Fruit fly (Drosophila melanogaster) whole organism, embryonic: ENCODE measurements around the gene Rab3GAP1.

Experiments used
- Asciz ChIP-seq: fragments of 200-800 bp; sonication (Bioruptor generic); optimal IDR thresholded peaks from 2 replicates; lab custom pipeline; 2017; ENCODE audit warnings: missing biosample characterization, mild to moderate bottlenecking, missing genetic modification characterization, missing genetic modification reagents
- CG10654 ChIP-seq: fragments of 200-800 bp; sonication (Bioruptor generic); optimal IDR thresholded peaks from 2 replicates; lab custom pipeline; 2016; ENCODE audit warnings: missing biosample characterization, missing genetic modification characterization
- CG13775 ChIP-seq: fragments of 200-800 bp; sonication (Bioruptor generic); optimal IDR thresholded peaks from 3 replicates; lab custom pipeline; 2017; ENCODE audit warnings: missing biosample characterization, mild to moderate bottlenecking, missing genetic modification characterization
- CG14014 ChIP-seq: fragments of 200-800 bp; sonication (Bioruptor generic); IDR thresholded peaks from 2 replicates; pipeline ENCODE4 v1.3.6; 2022; ENCODE audit warnings: missing biosample characterization, missing genetic modification characterization
- CG16779 ChIP-seq: fragments of 200-800 bp; sonication (Bioruptor generic); IDR thresholded peaks from 2 replicates; pipeline ENCODE4 v1.3.6; 2022; ENCODE audit warnings: missing biosample characterization, missing genetic modification characterization
- CG17802 ChIP-seq: fragments of 200-800 bp; sonication (Bioruptor generic); optimal IDR thresholded peaks from 2 replicates; lab custom pipeline; 2018; ENCODE audit warnings: missing biosample characterization, mild to moderate bottlenecking, missing genetic modification characterization, moderate library complexity
- CG18011 ChIP-seq: fragments of 200-800 bp; sonication (Bioruptor generic); optimal IDR thresholded peaks from 2 replicates; lab custom pipeline; 2017; ENCODE audit warnings: missing biosample characterization, missing genetic modification characterization, mild to moderate bottlenecking, moderate library complexity, missing genotype
- CG30020 ChIP-seq: fragments of 200-800 bp; optimal IDR thresholded peaks from 2 replicates; lab custom pipeline; 2019; ENCODE audit warnings: missing biosample characterization, mild to moderate bottlenecking, missing genetic modification characterization, moderate library complexity
- CG31224 ChIP-seq: fragments of 200-800 bp; sonication (Bioruptor generic); IDR thresholded peaks from 2 replicates; pipeline ENCODE4 v1.3.6; 2022; ENCODE audit warnings: missing biosample characterization, missing genetic modification characterization
- CG33557 ChIP-seq: fragments of 200-800 bp; sonication (Bioruptor generic); optimal IDR thresholded peaks from 2 replicates; lab custom pipeline; 2019; ENCODE audit warnings: missing biosample characterization, mild to moderate bottlenecking, missing genetic modification characterization, moderate library complexity
- CG4360 ChIP-seq: fragments of 200-800 bp; sonication (Bioruptor generic); IDR thresholded peaks from 2 replicates; pipeline ENCODE4 v1.3.6; 2022; ENCODE audit warnings: missing biosample characterization, missing genetic modification characterization
- CG5180 ChIP-seq: fragments of 200-800 bp; sonication (Bioruptor generic); optimal IDR thresholded peaks from 3 replicates; lab custom pipeline; 2017; ENCODE audit warnings: missing biosample characterization, missing genetic modification characterization, mild to moderate bottlenecking, moderate library complexity, missing genetic modification reagents
- CG5245 ChIP-seq: fragments of 200-800 bp; sonication (Bioruptor generic); optimal IDR thresholded peaks from 3 replicates; lab custom pipeline; 2016; ENCODE audit warnings: missing biosample characterization, missing genetic modification characterization
- CG9817 ChIP-seq: fragments of 200-800 bp; sonication (Bioruptor generic); optimal IDR thresholded peaks from 2 replicates; lab custom pipeline; 2018; ENCODE audit warnings: missing biosample characterization, mild to moderate bottlenecking, missing genetic modification characterization, moderate library complexity
- D ChIP-seq, 2 experiments: fragments of 200-800 bp in 1 of 2; fragments of >200 bp in 1 of 2; sonication (Bioruptor generic) in 1 of 2; optimal IDR thresholded peaks; 2 replicates in 1 of 2; 3 replicates in 1 of 2; lab custom pipeline; 2017; ENCODE audit warnings: mild to moderate bottlenecking in 1 of 2, missing biosample characterization in 1 of 2, missing genetic modification characterization in 1 of 2, missing genetic modification reagents in 1 of 2
- D19B ChIP-seq: fragments of 200-800 bp; sonication (Bioruptor generic); optimal IDR thresholded peaks from 2 replicates; lab custom pipeline; 2017; ENCODE audit warnings: missing biosample characterization, mild to moderate bottlenecking, missing genetic modification characterization
- Dref ChIP-seq: fragments of 200-800 bp; sonication (Bioruptor generic); IDR thresholded peaks from 2 replicates; pipeline ENCODE4 v1.3.6; 2022; ENCODE audit warnings: missing biosample characterization, missing genetic modification characterization
- E2f2 ChIP-seq: fragments of 200-800 bp; sonication (Bioruptor generic); IDR thresholded peaks from 2 replicates; pipeline ENCODE4 v1.3.6; 2022; ENCODE audit warnings: missing biosample characterization, missing genetic modification characterization
- Ets97D ChIP-seq: fragments of 200-800 bp; sonication (Bioruptor generic); optimal IDR thresholded peaks from 3 replicates; lab custom pipeline; 2016; ENCODE audit warnings: missing biosample characterization, missing genetic modification characterization
- HLHmδ ChIP-seq: fragments of 200-800 bp; sonication (Bioruptor generic); optimal IDR thresholded peaks from 2 replicates; lab custom pipeline; 2018; ENCODE audit warnings: missing biosample characterization, mild to moderate bottlenecking, missing genetic modification characterization, moderate library complexity
- Mad ChIP-seq: fragments of 200-800 bp; sonication (Bioruptor generic); optimal IDR thresholded peaks from 2 replicates; lab custom pipeline; 2016; ENCODE audit warnings: missing biosample characterization, missing genetic modification characterization
- Max ChIP-seq: fragments of 200-800 bp; sonication (Bioruptor generic); optimal IDR thresholded peaks from 2 replicates; lab custom pipeline; 2016; ENCODE audit warnings: missing biosample characterization, mild to moderate bottlenecking, missing genetic modification characterization
- Mes4 ChIP-seq: fragments of 200-800 bp; sonication (Bioruptor generic); optimal IDR thresholded peaks from 2 replicates; lab custom pipeline; 2016; ENCODE audit warnings: missing biosample characterization, missing genetic modification characterization
- NC2β ChIP-seq: fragments of 200-800 bp; sonication (Bioruptor generic); optimal IDR thresholded peaks from 2 replicates; lab custom pipeline; 2016; ENCODE audit warnings: missing biosample characterization, missing genetic modification characterization
- Optix ChIP-seq: fragments of 200-800 bp; sonication (Bioruptor generic); IDR thresholded peaks from 3 replicates; pipeline ENCODE4 v1.3.6; 2022; ENCODE audit warnings: missing biosample characterization, missing genetic modification characterization
- Ptx1 ChIP-seq: fragments of 200-800 bp; sonication (Bioruptor generic); IDR thresholded peaks from 2 replicates; pipeline ENCODE4 v1.3.6; 2022; ENCODE audit warnings: missing biosample characterization, missing genetic modification characterization
- Spps ChIP-seq: fragments of 200-800 bp; sonication (Bioruptor generic); optimal IDR thresholded peaks from 2 replicates; lab custom pipeline; 2018; ENCODE audit warnings: missing biosample characterization, mild to moderate bottlenecking, missing genetic modification characterization
- Sry-β ChIP-seq: fragments of 200-800 bp; sonication (Bioruptor generic); optimal IDR thresholded peaks from 2 replicates; lab custom pipeline; 2018; ENCODE audit warnings: missing biosample characterization, mild to moderate bottlenecking, missing genetic modification characterization, moderate library complexity
- az2 ChIP-seq: fragments of 200-800 bp; sonication (Bioruptor generic); optimal IDR thresholded peaks from 3 replicates; lab custom pipeline; 2016; ENCODE audit warnings: missing biosample characterization, missing genetic modification characterization
- ci ChIP-seq: fragments of 200-800 bp; sonication (Bioruptor generic); IDR thresholded peaks from 3 replicates; pipeline ENCODE4 v1.3.6; 2022; ENCODE audit warnings: missing biosample characterization, missing genetic modification characterization
- emc ChIP-seq: fragments of 200-800 bp; sonication (Bioruptor generic); optimal IDR thresholded peaks from 2 replicates; lab custom pipeline; 2016; ENCODE audit warnings: missing biosample characterization, missing genetic modification characterization
- fd64A ChIP-seq: fragments of 200-800 bp; sonication (Bioruptor generic); optimal IDR thresholded peaks from 3 replicates; lab custom pipeline; 2018; ENCODE audit warnings: missing biosample characterization, mild to moderate bottlenecking, missing genetic modification characterization
- gce ChIP-seq: fragments of 200-800 bp; sonication (Bioruptor generic); IDR thresholded peaks from 3 replicates; pipeline ENCODE4 v1.3.6; 2022; ENCODE audit warnings: missing biosample characterization, missing genetic modification characterization
- gsb ChIP-seq: fragments of 200-800 bp; sonication (Bioruptor generic); IDR thresholded peaks from 2 replicates; pipeline ENCODE4 v1.3.6; 2022; ENCODE audit warnings: missing biosample characterization, missing genetic modification characterization
- hb ChIP-seq: fragments of 200-800 bp; sonication (Bioruptor generic); IDR thresholded peaks from 3 replicates; pipeline ENCODE4 v1.3.6; 2022; ENCODE audit warnings: missing biosample characterization, missing genetic modification characterization; ENCODE audit not compliant: partially characterized antibody
- klu ChIP-seq: fragments of 200-800 bp; sonication (Bioruptor generic); IDR thresholded peaks from 2 replicates; pipeline ENCODE4 v1.3.6; 2022; ENCODE audit warnings: missing biosample characterization, missing genetic modification characterization
- knrl ChIP-seq: fragments of 200-800 bp; sonication (Bioruptor generic); IDR thresholded peaks from 3 replicates; pipeline ENCODE4 v1.3.6; 2022; ENCODE audit warnings: missing biosample characterization, missing genetic modification characterization; ENCODE audit not compliant: partially characterized antibody
- odd ChIP-seq: fragments of 200-800 bp; sonication (Bioruptor generic); optimal IDR thresholded peaks from 2 replicates; lab custom pipeline; 2017; ENCODE audit warnings: missing biosample characterization, mild to moderate bottlenecking, missing genetic modification characterization
- onecut ChIP-seq: fragments of 200-800 bp; sonication (Bioruptor generic); IDR thresholded peaks from 2 replicates; pipeline ENCODE4 v1.3.6; 2022; ENCODE audit warnings: missing biosample characterization, missing genetic modification characterization
- otp ChIP-seq: fragments of 200-800 bp; sonication (Bioruptor generic); IDR thresholded peaks from 3 replicates; pipeline ENCODE4, ENCODE4 v1.3.6; 2022; ENCODE audit warnings: missing biosample characterization, missing genetic modification characterization
- pan ChIP-seq, 4 experiments: fragments of >200 bp in 3 of 4; fragments of 200-800 bp in 1 of 4; sonication (Bioruptor generic) in 1 of 4; optimal IDR thresholded peaks in 3 of 4; IDR thresholded peaks in 1 of 4; 2 replicates each; pipeline versions ENCODE4 v1.3.6 to Lab custom; 2017 to 2022; ENCODE audit warnings: missing biosample characterization in 2 of 4, missing genetic modification characterization in 2 of 4, mixed read lengths in 1 of 4
- pfk ChIP-seq: fragments of 200-800 bp; sonication (Bioruptor generic); optimal IDR thresholded peaks from 2 replicates; lab custom pipeline; 2018; ENCODE audit warnings: missing biosample characterization, mild to moderate bottlenecking, missing genetic modification characterization, moderate library complexity
- ranshi ChIP-seq: fragments of 200-800 bp; sonication (Bioruptor generic); IDR thresholded peaks from 2 replicates; pipeline ENCODE4 v1.3.6; 2022; ENCODE audit warnings: missing biosample characterization, missing genetic modification characterization
- rib ChIP-seq: fragments of 200-800 bp; sonication (Bioruptor generic); IDR thresholded peaks from 2 replicates; pipeline ENCODE4 v1.3.6; 2022; ENCODE audit warnings: missing biosample characterization, missing genetic modification characterization
- slbo ChIP-seq: fragments of 200-800 bp; sonication (Bioruptor generic); IDR thresholded peaks from 2 replicates; pipeline ENCODE4 v1.3.6; 2022; ENCODE audit warnings: missing biosample characterization, missing genetic modification characterization
- stwl ChIP-seq: fragments of 200-800 bp; sonication (Bioruptor generic); optimal IDR thresholded peaks from 3 replicates; lab custom pipeline; 2018; ENCODE audit warnings: missing biosample characterization, mild to moderate bottlenecking, missing genetic modification characterization, moderate library complexity
- tio ChIP-seq: fragments of 200-800 bp; sonication (Bioruptor generic); optimal IDR thresholded peaks from 2 replicates; lab custom pipeline; 2017; ENCODE audit warnings: missing biosample characterization, missing genetic modification characterization, inconsistent platforms
- twi ChIP-seq: fragments of 200-800 bp; optimal IDR thresholded peaks from 2 replicates; lab custom pipeline; 2019; ENCODE audit warnings: missing biosample characterization, mild to moderate bottlenecking, missing genetic modification characterization, moderate library complexity
- unc-4 ChIP-seq: fragments of 200-800 bp; sonication (Bioruptor generic); IDR thresholded peaks from 2 replicates; pipeline ENCODE4 v1.3.6; 2022; ENCODE audit warnings: missing biosample characterization, missing genetic modification characterization; ENCODE audit not compliant: partially characterized antibody

The Rab3GAP1 gene

dm6 chr2L:1648677-1649078 is 37.7 kb upstream of the Rab3GAP1 start (continued):
- TF ChIP-seq knrl (GFP tag; lab: Robert Waterston, UW) (no peak), Dref (GFP tag; lab: Robert Waterston, UW) (no peak), CG18011 (peak; percentile 45), hb (no peak), NC2β (GFP tag; lab: Kevin White, UChicago) (peak; percentile 89), otp (GFP tag; lab: Robert Waterston, UW) (peak; percentile 83), Spps (tag; lab: Kevin White, UChicago) (peak; percentile 20), odd (peak; percentile 69), pan (optimal IDR thresholded peaks at IDR 0.05; lab: Kevin White, UChicago) (no peak), pan (GFP tag; optimal IDR thresholded peaks at IDR 0.05 in 1 of 2, IDR thresholded peaks at IDR 0.05 in 1 of 2) (peak in 1 of 2 experiments; percentile 80), Asciz (GFP tag; lab: Kevin White, UChicago) (peak; percentile 99), gce (peak; percentile 85; the same call in 2 of the 3 replicates), CG5180 (GFP tag; lab: Kevin White, UChicago) (peak; percentile 86), CG31224 (GFP tag; lab: Robert Waterston, UW) (no peak), onecut (GFP tag; lab: Robert Waterston, UW) (peak; percentile 77), gsb (peak; percentile 13; the same call in 1 of the 2 replicates), CG4360 (peak; percentile 42), CG5245 (GFP tag; lab: Kevin White, UChicago) (peak; percentile 29), CG30020 (tag; lab: Kevin White, UChicago) (no peak), CG33557 (peak; percentile 57), CG14014 (GFP tag; lab: Robert Waterston, UW) (peak; percentile 82; the same call in 1 of the 2 replicates), ci (peak; percentile 95), Ptx1 (GFP tag; lab: Robert Waterston, UW) (no peak; the same call in 1 of the 2 replicates), Max (peak; percentile 44), rib (GFP tag; lab: Robert Waterston, UW) (0 out of 2 replicates have a peak, but pooled peaks have one; percentile 49), CG13775 (GFP tag; lab: Kevin White, UChicago) (no peak), CG16779 (GFP tag; lab: Robert Waterston, UW) (0 out of 2 replicates have a peak, but pooled peaks have one; percentile 43), CG9817 (peak; percentile 48), CG10654 (GFP tag; lab: Kevin White, UChicago) (peak; percentile 83), stwl (peak; percentile 25), emc (peak; percentile 45), twi (tag; lab: Kevin White, UChicago) (peak; percentile 39), ranshi (GFP tag; lab: Robert Waterston, UW) (peak; percentile 45; the same call in 1 of the 2 replicates), tio (GFP tag; lab: Kevin White, UChicago) (peak; percentile 71), CG17802 (peak; percentile 76), Ets97D (GFP tag; lab: Kevin White, UChicago) (no peak), slbo (peak; percentile 37), E2f2 (GFP tag; lab: Robert Waterston, UW) (peak; percentile 15; the same call in 1 of the 2 replicates), unc-4 (no peak), fd64A (peak; percentile 96), Sry-β (peak; percentile 65), Mes4 (GFP tag; lab: Kevin White, UChicago) (peak; percentile 92), Mad (GFP tag; lab: Kevin White, UChicago) (peak; percentile 72), pfk (peak; percentile 66), HLHmδ (GFP tag; lab: Kevin White, UChicago) (peak; percentile 44), az2 (GFP tag; lab: Kevin White, UChicago) (peak; percentile 29), D19B (GFP tag; lab: Kevin White, UChicago) (no peak), D (optimal IDR thresholded peaks at IDR 0.05; lab: Kevin White, UChicago) (no peak), D (GFP tag; optimal IDR thresholded peaks at IDR 0.05; lab: Kevin White, UChicago) (peak; percentile 79), Optix (GFP tag; lab: Robert Waterston, UW) (peak; percentile 54; the same call in 1 of the 3 replicates), klu (GFP tag; lab: Robert Waterston, UW) (0 out of 2 replicates have a peak, but pooled peaks have one; percentile 7)
